Worm (Caenorhabditis elegans) whole organism, L2 larva: ENCODE measurements around the gene gop-3.

Experiments
- R02D3.7 ChIP-seq: fragments of 150-350 bp; optimal IDR thresholded peaks from 2 replicates; lab custom pipeline; 2014; ENCODE audit warnings: missing biosample characterization, missing genetic modification characterization
- blmp-1 ChIP-seq: sonication (generic microtip); optimal IDR thresholded peaks from 2 replicates; lab custom pipeline; 2017; ENCODE audit warnings: missing genetic modification characterization, mild to moderate bottlenecking, missing compliant biosample characterization, antibody characterized with exemption, moderate library complexity; ENCODE audit not compliant: insufficient read depth
- egl-27 ChIP-seq: sonication (generic microtip); optimal IDR thresholded peaks from 3 replicates; lab custom pipeline; 2017; ENCODE audit warnings: missing biosample characterization, missing genetic modification reagents, missing genetic modification characterization
- fos-1 ChIP-seq: fragments of 150-350 bp; optimal IDR thresholded peaks from 2 replicates; lab custom pipeline; 2014; ENCODE audit warnings: missing biosample characterization, missing genetic modification characterization
- lin-13 ChIP-seq: fragments of 150-350 bp; optimal IDR thresholded peaks from 2 replicates; lab custom pipeline; 2014; ENCODE audit warnings: missing biosample characterization, missing genetic modification reagents, missing genetic modification characterization
- nhr-11 ChIP-seq: fragments of 150-350 bp; optimal IDR thresholded peaks from 2 replicates; lab custom pipeline; 2014; ENCODE audit warnings: missing biosample characterization, missing genetic modification characterization
- unc-55 ChIP-seq: fragments of 150-350 bp; sonication (generic microtip); optimal IDR thresholded peaks from 3 replicates; lab custom pipeline; 2014; ENCODE audit warnings: missing biosample characterization, missing genetic modification reagents, missing genetic modification characterization
- unc-62 ChIP-seq: fragments of 150-350 bp; optimal IDR thresholded peaks from 2 replicates; lab custom pipeline; 2014; ENCODE audit warnings: missing biosample characterization, missing genetic modification reagents, missing genetic modification characterization

DNA sequence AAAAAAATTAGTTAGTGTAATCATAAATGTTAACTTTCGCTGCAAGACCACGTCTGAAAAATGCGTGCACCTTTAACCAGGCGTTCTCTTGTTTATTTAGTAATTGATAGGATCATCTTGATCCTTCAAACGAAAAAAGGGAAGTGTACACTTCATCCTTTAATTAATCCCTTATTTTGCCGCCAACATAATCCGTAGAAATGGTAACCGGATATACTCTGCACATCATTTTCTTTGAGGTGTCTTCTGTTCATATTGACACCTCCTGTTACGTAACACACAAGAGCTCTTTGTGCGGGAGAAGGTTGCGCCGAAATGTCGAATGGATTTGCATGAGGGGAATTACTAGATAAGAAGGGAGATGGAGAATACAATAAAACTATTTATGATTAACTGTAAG lies 11.8 kb upstream of the gop-3 start:
- TF ChIP-seq R02D3.7 (tag; lab: Kevin White, UChicago): no peak
- TF ChIP-seq fos-1: no peak
- TF ChIP-seq blmp-1: no peak
- TF ChIP-seq nhr-11 (tag; lab: Kevin White, UChicago): no peak
- TF ChIP-seq unc-62: no peak
- no peak for TF ChIP-seq unc-55 (GFP tag; lab: Kevin White, UChicago)
- TF ChIP-seq egl-27: no peak
- TF ChIP-seq lin-13 (GFP tag; lab: Kevin White, UChicago): no peak
